Fruit fly (Drosophila melanogaster): ENCODE data around the gene Dph4.

The Dph4 gene

DNA sequence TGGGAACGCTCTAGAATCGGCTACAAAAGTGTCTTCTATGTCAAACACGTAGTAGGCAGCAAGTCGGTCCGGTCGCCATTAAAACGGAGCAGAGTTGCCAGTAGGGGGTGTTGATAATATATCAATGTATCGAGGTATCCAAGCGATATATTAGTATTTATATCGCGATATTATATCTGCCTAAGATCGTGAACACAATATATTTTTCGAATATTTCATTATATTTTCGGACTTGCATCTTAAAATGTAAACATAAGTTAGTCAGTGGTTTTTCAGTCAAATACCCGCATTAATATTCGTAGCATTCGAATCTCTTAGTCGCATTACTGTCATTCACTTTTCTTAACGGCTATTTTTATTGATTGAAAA, 35.9 kb upstream of the Dph4 start, which contains the start of gene CG2182 (continued):
- TF ChIP-seq eyg (GFP tag; optimal IDR thresholded peaks at IDR 0.05) (no peak), jumu (GFP tag; optimal IDR thresholded peaks at IDR 0.05) (no peak), CG34224 (GFP tag; IDR thresholded peaks at IDR 0.05; ENCODE audit: partially characterized antibody) (peak; percentile 9), Hsf (GFP tag; optimal IDR thresholded peaks at IDR 0.05) (peak; percentile 3), Antp (GFP tag; optimal IDR thresholded peaks at IDR 0.05) (no peak), tin (GFP tag; optimal IDR thresholded peaks at IDR 0.05) (no peak), CG31365 (tag; optimal IDR thresholded peaks at IDR 0.05) (no peak), hbn (GFP tag; IDR thresholded peaks at IDR 0.05; ENCODE audit: partially characterized antibody) (peak; percentile 14), CG3163 (GFP tag; optimal IDR thresholded peaks at IDR 0.05) (no peak), trem (tag; optimal IDR thresholded peaks at IDR 0.05) (peak; percentile 33), CG18764 (GFP tag; optimal IDR thresholded peaks at IDR 0.05) (peak; percentile 25), mld (GFP tag; IDR thresholded peaks at IDR 0.05; ENCODE audit: partially characterized antibody) (peak; percentile 58; the same call in 2 of the 3 replicates), pzg (GFP tag; optimal IDR thresholded peaks at IDR 0.05) (peak; percentile 39), zfh2 (GFP tag; optimal IDR thresholded peaks at IDR 0.05) (no peak), CG42726 (GFP tag; IDR thresholded peaks at IDR 0.05; ENCODE audit: partially characterized antibody) (peak; percentile 80), sna (GFP tag; IDR thresholded peaks at IDR 0.05; ENCODE audit: partially characterized antibody) (peak; percentile 12; the same call in 1 of the 2 replicates), CG32767 (GFP tag; IDR thresholded peaks at IDR 0.05) (no peak), Sry-δ (GFP tag; optimal IDR thresholded peaks at IDR 0.05) (peak; percentile 53), Sox102F (GFP tag; optimal IDR thresholded peaks at IDR 0.05) (no peak), CG12299 (tag; optimal IDR thresholded peaks at IDR 0.05) (no peak), dmrt99B (tag; optimal IDR thresholded peaks at IDR 0.05) (no peak), CG3281 (GFP tag; optimal IDR thresholded peaks at IDR 0.05) (no peak), E2f1 (GFP tag; IDR thresholded peaks at IDR 0.05) (no peak), Nf-YC (tag; optimal IDR thresholded peaks at IDR 0.05) (no peak), CG16813 (GFP tag; IDR thresholded peaks at IDR 0.05; ENCODE audit: partially characterized antibody) (peak; percentile 50), ATbp (GFP tag; optimal IDR thresholded peaks at IDR 0.05) (no peak), Dref (GFP tag; IDR thresholded peaks at IDR 0.05) (peak; percentile 56), CG6272 (GFP tag; IDR thresholded peaks at IDR 0.05) (no peak), Mrtf (GFP tag; IDR thresholded peaks at IDR 0.05) (no peak)

DNA sequence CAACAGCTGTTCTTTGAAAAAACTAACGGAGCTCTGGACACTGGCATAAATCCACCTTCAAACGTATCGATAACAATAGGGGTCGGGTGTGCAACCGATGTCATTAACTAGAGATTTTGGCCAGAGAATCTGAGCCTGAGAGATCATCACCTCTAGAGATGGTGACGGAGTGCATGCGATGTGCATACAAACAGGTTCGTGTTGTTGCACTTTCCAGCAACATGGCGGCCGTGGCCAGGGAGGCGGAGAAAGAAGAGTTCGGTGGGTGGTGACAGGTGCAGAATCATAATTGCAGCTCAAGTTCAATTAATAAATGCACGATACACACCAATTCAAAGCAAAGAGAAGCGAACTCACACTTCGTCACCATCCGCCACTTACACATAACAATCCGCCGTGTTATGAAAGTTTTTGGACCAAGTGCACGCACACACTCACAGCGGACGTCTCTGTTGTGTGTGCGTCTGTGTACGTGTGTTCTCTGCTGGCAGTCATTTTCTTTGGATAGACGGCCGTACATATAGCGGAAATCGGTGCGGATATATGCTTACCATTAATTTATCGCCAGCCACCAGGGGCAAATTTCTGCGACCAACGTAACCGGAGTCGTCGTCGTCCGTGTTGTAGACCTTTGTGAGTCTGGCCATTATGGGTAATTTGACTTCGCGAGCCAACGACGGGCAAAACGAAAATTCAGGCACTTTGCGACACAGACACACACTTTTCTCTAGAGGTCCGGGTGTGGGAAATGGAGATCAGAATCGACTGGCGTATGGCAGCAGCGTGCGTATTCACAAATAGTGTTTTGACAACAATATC, 35.3 kb upstream of the Dph4 start:
- no peak for TF ChIP-seq CG5953 (GFP tag; IDR thresholded peaks at IDR 0.05)
- TF ChIP-seq ken (GFP tag; IDR thresholded peaks at IDR 0.05): 0 out of 3 replicates have a peak, but pooled peaks have one; percentile 10
- TF ChIP-seq H2.0 (GFP tag; IDR thresholded peaks at IDR 0.05): no peak
- TF ChIP-seq bbx (GFP tag; IDR thresholded peaks at IDR 0.05; ENCODE audit: partially characterized antibody): peak; percentile 40
- peak in 1 of 2 experiments; percentile 97 for TF ChIP-seq Pdp1 (GFP tag; optimal IDR thresholded peaks at IDR 0.05)
- peak; percentile 25 for TF ChIP-seq zen (tag; optimal IDR thresholded peaks at IDR 0.05)
- TF ChIP-seq dmrt11E (tag; optimal IDR thresholded peaks at IDR 0.05): no peak
- no peak for TF ChIP-seq caup (GFP tag; optimal IDR thresholded peaks at IDR 0.05; ENCODE audit: severe bottlenecking)
- TF ChIP-seq chinmo (GFP tag; IDR thresholded peaks at IDR 0.05; ENCODE audit: partially characterized antibody): 0 out of 4 replicates have a peak, but pooled peaks have one; percentile 23
- 0 out of 2 replicates have a peak, but pooled peaks have one; percentile 21 for TF ChIP-seq crol (GFP tag; IDR thresholded peaks at IDR 0.05)
- no peak for TF ChIP-seq sc (optimal IDR thresholded peaks at IDR 0.05)
- no peak for TF ChIP-seq sc (GFP tag; optimal IDR thresholded peaks at IDR 0.05)
- TF ChIP-seq row (GFP tag; IDR thresholded peaks at IDR 0.05): peak; percentile 28; the same call in 1 of the 3 replicates
- TF ChIP-seq CG2199 (GFP tag; IDR thresholded peaks at IDR 0.05): no peak
- no peak for TF ChIP-seq Dip3 (GFP tag; optimal IDR thresholded peaks at IDR 0.05)
- no peak for TF ChIP-seq CG10462 (GFP tag; optimal IDR thresholded peaks at IDR 0.05)
- TF ChIP-seq crp (GFP tag; optimal IDR thresholded peaks at IDR 0.05): peak in 1 of 2 experiments; percentile 20
- peak; percentile 0 for TF ChIP-seq lilli (GFP tag; optimal IDR thresholded peaks at IDR 0.05)
- TF ChIP-seq pan (optimal IDR thresholded peaks at IDR 0.05): no peak
- peak in 1 of 2 experiments; percentile 19 for TF ChIP-seq pan (GFP tag; optimal IDR thresholded peaks at IDR 0.05 in 1 of 2, IDR thresholded peaks at IDR 0.05 in 1 of 2)
- no peak for TF ChIP-seq CG7963 (GFP tag; IDR thresholded peaks at IDR 0.05; ENCODE audit: partially characterized antibody)
